Fruit fly (Drosophila melanogaster): ENCODE data around the gene CG7990.

CG7990 gene

DNA sequence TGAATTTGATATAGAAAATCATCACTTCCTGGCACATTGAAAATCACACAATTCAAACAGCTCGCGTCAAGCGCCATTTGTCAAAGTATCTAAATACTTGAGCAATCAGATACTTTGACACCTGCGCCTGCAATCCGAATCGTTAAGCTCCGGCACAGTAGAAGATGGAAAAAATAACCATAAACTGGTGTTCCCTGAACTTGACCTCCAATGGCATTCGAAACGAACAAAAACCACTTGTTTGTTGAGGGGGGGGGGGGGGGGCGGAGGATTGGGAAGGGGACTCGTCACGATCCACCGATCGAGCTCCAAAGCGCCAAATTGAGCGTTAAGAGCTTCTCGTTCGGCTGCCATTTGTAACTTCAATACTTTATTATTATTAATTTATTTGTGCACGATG lies 29.9 kb downstream of the CG7990 start:
- TF ChIP-seq CG8159 (tag; optimal IDR thresholded peaks at IDR 0.05) (no peak), EcR (GFP tag; optimal IDR thresholded peaks at IDR 0.05) (peak; percentile 5), Snoo (tag; optimal IDR thresholded peaks at IDR 0.05) (no peak), Pif1B (GFP tag; optimal IDR thresholded peaks at IDR 0.05) (no peak), CG15710 (tag; optimal IDR thresholded peaks at IDR 0.05) (no peak), CG14655 (GFP tag; optimal IDR thresholded peaks at IDR 0.05) (no peak)

DNA sequence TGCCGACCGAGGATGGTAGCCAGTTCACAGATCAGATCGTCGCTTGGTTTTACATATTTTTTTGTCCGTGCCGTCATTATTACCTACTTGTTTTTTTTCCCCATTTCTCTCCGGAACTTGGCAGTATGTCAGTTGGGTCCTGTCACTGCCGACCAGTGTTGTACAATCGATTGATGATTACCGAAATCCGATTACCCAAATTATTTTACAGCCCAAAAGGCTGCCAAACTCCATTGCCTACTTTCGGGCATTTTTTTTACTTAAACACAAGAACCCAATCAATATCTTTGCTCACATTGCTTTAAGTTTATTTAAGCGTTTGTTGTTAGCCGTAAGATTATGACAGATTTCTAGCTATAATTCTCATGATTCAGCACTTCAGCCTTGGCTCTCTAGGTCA lies 31.0 kb downstream of the CG7990 start, which contains the start of gene Inx5:
TSS of gene Inx5 (minus strand) at position 93 of the 400 bp plus-strand sequence.
- TF ChIP-seq EcR (GFP tag; optimal IDR thresholded peaks at IDR 0.05) (no peak), D1 (tag; optimal IDR thresholded peaks at IDR 0.05) (no peak)

DNA sequence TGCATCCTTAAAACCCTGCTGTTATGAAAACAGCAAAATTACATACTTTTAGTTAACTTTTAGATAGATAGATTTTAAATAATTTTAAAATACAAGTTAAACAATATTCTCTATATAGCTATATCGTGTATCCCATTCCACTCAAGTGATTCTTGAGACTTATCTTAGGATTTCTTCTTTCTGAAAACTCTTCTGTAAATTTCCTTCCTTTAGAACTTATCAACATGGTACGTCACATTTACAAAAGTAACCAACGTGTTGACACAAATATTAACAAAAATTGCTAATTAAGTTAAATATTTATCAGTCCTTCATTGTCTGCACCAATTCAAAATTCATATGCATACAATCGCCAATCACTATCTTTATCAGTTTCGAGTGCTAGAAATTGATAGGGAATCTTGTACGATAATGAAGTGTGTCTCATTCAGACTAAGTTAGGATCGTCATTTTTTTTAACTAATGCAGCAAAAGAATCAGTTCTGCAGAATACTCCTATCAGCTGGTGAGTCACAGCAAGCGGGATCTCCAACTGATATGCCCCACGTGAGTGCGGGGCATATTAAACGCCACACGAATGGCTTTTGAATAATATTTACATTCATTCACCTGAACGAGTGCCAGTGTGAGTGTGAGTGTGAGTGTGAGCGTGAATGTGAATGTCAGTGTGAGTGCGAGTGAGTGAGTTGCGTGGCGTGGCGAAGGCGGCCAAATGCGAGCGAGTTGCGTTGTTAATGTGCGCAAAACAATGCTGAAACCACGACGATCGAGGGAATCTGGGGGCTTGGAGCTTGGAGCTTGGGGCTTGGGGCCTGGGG lies 34.0 kb downstream of the CG7990 start:
- TF ChIP-seq CG15710 (tag; optimal IDR thresholded peaks at IDR 0.05) (no peak), CG14655 (GFP tag; optimal IDR thresholded peaks at IDR 0.05) (no peak), rn (GFP tag; IDR thresholded peaks at IDR 0.05) (no peak), CG17806 (tag; optimal IDR thresholded peaks at IDR 0.05) (no peak), CG13204 (GFP tag; optimal IDR thresholded peaks at IDR 0.05) (peak; percentile 35), EcR (GFP tag; optimal IDR thresholded peaks at IDR 0.05) (peak; percentile 46), gl (tag; optimal IDR thresholded peaks at IDR 0.05) (no peak), CG32121 (GFP tag; IDR thresholded peaks at IDR 0.05) (no peak), CG9948 (tag; optimal IDR thresholded peaks at IDR 0.05) (no peak), CG10348 (GFP tag; IDR thresholded peaks at IDR 0.05) (no peak), fd96Ca (GFP tag; IDR thresholded peaks at IDR 0.05) (0 out of 3 replicates have a peak, but pooled peaks have one; percentile 6)

DNA sequence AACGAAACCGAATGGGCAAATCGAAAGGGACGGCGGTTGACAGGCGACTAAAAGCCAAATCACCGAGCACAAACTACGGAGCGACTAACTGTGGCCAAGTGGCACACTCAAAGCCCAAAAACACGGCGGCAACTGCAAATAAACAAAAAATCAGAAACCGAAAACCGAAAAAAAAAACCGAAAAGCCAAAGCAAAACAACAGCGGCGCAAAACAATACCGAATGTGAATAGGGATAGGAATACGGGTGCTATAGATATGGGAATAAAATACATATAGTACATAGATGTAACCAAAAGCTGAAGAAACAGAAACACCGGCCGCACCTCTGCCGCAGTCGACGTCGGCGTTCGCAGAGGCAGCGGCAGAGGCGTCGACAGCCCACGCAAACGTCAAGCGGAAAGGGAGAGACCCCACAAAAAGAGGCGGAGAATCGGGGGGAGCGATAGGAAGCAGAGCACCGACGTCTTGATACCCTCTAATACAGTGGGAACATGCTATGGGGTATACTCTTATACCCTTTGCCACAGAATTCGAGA lies 34.7 kb downstream of the CG7990 start, which contains the start of gene RhoGAP18B:
TSS of gene RhoGAP18B (minus strand) at position 51 of the 537 bp plus-strand sequence.
- TF ChIP-seq CG15710 (tag; optimal IDR thresholded peaks at IDR 0.05): no peak
- TF ChIP-seq rn (GFP tag; IDR thresholded peaks at IDR 0.05): no peak
- no peak for TF ChIP-seq CG13204 (GFP tag; optimal IDR thresholded peaks at IDR 0.05)
- TF ChIP-seq Pif1B (GFP tag; optimal IDR thresholded peaks at IDR 0.05): no peak
- no peak for TF ChIP-seq CG17806 (tag; optimal IDR thresholded peaks at IDR 0.05)
- TF ChIP-seq Pif1A (GFP tag; optimal IDR thresholded peaks at IDR 0.05): no peak
- no peak for TF ChIP-seq CG14655 (GFP tag; optimal IDR thresholded peaks at IDR 0.05)
- TF ChIP-seq CG4496 (GFP tag; IDR thresholded peaks at IDR 0.05): no peak

DNA sequence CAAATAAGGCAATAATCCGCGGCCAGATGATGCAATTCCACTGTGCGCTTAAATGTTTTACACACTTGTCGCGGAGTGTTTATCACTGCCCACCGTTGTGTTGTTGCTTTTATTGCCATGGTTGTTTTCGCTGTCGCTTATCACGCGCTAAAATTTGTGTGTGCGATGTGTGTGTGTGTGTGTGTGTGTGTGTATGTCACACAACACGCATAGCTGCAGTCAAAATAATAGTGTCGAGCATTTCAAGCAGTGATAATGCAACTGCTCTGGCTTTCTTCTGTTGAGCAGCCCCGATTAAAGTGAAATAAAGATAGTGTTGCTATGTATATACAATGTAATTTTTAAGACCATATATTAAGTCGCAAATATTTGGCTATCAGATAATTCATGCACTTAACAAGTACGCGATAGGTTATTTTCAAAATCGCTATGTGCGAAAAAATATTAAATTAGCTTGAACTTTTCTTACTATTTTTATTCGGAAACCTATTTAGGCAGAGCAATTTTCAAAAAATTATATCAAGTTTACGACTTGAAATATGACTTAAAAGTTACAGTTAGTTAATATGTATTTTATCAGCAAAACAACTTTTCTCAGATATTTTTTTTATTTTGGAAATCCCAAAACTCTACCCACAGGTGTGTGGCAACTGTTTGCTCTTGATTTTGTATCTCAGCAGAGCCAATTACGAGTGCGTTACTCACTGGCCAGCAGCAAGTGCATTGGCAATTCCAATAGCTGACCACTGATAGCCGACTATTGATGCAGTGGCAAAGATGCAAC lies 35.4 kb downstream of the CG7990 start:
- peak; percentile 54 for TF ChIP-seq CG8159 (tag; optimal IDR thresholded peaks at IDR 0.05)
- 0 out of 3 replicates have a peak, but pooled peaks have one; percentile 37 for TF ChIP-seq fd96Ca (GFP tag; IDR thresholded peaks at IDR 0.05)
- peak; percentile 45 for TF ChIP-seq Snoo (tag; optimal IDR thresholded peaks at IDR 0.05)
- TF ChIP-seq Pif1A (GFP tag; optimal IDR thresholded peaks at IDR 0.05): no peak
- peak; percentile 40; the same call in 1 of the 2 replicates for TF ChIP-seq CG32121 (GFP tag; IDR thresholded peaks at IDR 0.05)
- TF ChIP-seq Ets98B (GFP tag; IDR thresholded peaks at IDR 0.05): no peak
- TF ChIP-seq CG14655 (GFP tag; optimal IDR thresholded peaks at IDR 0.05): peak; percentile 52
- no peak for TF ChIP-seq D1 (tag; optimal IDR thresholded peaks at IDR 0.05)
- TF ChIP-seq CG15710 (tag; optimal IDR thresholded peaks at IDR 0.05): peak; percentile 39

DNA sequence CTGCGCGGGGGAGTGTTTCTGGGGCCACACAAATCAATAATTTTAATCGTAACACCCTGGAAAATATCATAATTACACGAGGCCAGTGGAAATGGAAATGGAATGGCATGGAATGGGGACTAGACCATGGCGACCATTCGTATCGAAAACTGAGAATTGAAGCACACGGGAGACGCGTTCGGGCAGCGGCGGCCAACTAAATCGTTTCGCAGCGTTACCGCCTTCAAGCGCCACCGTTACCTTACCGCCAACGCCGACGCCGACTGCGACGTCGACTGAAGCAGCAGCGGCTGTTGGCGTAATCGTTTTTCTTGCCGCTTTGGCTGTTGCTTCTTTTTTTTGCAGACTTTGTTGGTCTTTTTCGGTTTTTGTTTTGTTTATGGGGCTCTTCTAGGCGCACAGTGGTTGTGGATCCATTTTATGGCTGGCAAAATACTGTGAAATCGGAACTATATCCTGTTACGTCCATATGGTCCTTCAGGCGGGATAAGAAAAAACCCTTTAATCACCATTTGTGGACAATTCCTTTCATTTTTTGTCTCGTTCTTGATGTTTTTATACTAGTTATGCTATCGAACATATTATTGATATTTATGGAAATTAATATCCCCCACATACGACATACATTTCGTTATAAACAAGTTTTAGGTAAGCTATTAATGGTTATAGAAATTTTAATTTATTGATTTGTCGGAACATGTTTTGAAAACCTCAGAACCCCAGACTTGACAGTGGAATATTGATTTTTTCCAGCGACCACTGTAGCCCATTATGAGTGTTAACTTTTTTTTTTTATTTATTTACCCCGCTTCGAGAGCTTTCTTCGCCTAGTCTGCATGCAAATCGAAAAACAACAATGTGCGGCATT lies 36.4 kb downstream of the CG7990 start:
- no peak for TF ChIP-seq CG10348 (GFP tag; IDR thresholded peaks at IDR 0.05)
- TF ChIP-seq fd96Ca (GFP tag; IDR thresholded peaks at IDR 0.05): peak; percentile 40; the same call in 1 of the 3 replicates
- TF ChIP-seq D1 (tag; optimal IDR thresholded peaks at IDR 0.05): no peak
- TF ChIP-seq CG32121 (GFP tag; IDR thresholded peaks at IDR 0.05): peak; percentile 36; the same call in 1 of the 2 replicates
- peak; percentile 79 for TF ChIP-seq gl (tag; optimal IDR thresholded peaks at IDR 0.05)
- peak; percentile 63 for TF ChIP-seq CG15710 (tag; optimal IDR thresholded peaks at IDR 0.05)
- no peak for TF ChIP-seq CG8301 (tag; optimal IDR thresholded peaks at IDR 0.05)
- no peak for TF ChIP-seq Pif1A (GFP tag; optimal IDR thresholded peaks at IDR 0.05)
- TF ChIP-seq Snoo (tag; optimal IDR thresholded peaks at IDR 0.05): no peak
- peak; percentile 83 for TF ChIP-seq CG12605 (GFP tag; IDR thresholded peaks at IDR 0.05)
- TF ChIP-seq EcR (GFP tag; optimal IDR thresholded peaks at IDR 0.05): no peak
- no peak for TF ChIP-seq Pif1B (GFP tag; optimal IDR thresholded peaks at IDR 0.05)
- peak; percentile 61 for TF ChIP-seq Ets98B (GFP tag; IDR thresholded peaks at IDR 0.05)
- peak; percentile 25 for TF ChIP-seq CG9948 (tag; optimal IDR thresholded peaks at IDR 0.05)
- peak; percentile 16 for TF ChIP-seq CG17806 (tag; optimal IDR thresholded peaks at IDR 0.05)
- TF ChIP-seq CG14655 (GFP tag; optimal IDR thresholded peaks at IDR 0.05): no peak
- peak; percentile 43 for TF ChIP-seq CG8159 (tag; optimal IDR thresholded peaks at IDR 0.05)
- peak; percentile 49 for TF ChIP-seq CG34367 (tag; optimal IDR thresholded peaks at IDR 0.05)
- TF ChIP-seq CG4496 (GFP tag; IDR thresholded peaks at IDR 0.05): peak; percentile 81
- no peak for TF ChIP-seq rn (GFP tag; IDR thresholded peaks at IDR 0.05)
- peak; percentile 81 for TF ChIP-seq CG13204 (GFP tag; optimal IDR thresholded peaks at IDR 0.05)

All from whole organism, pupa.